Worm (Caenorhabditis elegans) whole organism, L4 larva: ENCODE data around the gene octr-1.

Experiments used
- D1046.2 ChIP-seq: fragments of 200-800 bp; sonication (Bioruptor generic); IDR thresholded peaks from 2 replicates; pipeline ENCODE4 v1.3.6; 2022; ENCODE audit warnings: missing genetic modification characterization, missing compliant biosample characterization
- F26F4.8 ChIP-seq: fragments of 200-800 bp; sonication (Bioruptor generic); conservative IDR thresholded peaks from 2 replicates; pipeline ENCODE4 v1.3.6; 2022; ENCODE audit warnings: missing genetic modification characterization, missing compliant biosample characterization
- T20F7.1 ChIP-seq: fragments of 200-800 bp; sonication (Bioruptor generic); optimal IDR thresholded peaks from 2 replicates; lab custom pipeline; 2018; ENCODE audit warnings: mild to moderate bottlenecking, missing genetic modification characterization, missing compliant biosample characterization
- ZK546.5 ChIP-seq, 2 experiments: sonication (generic microtip); optimal IDR thresholded peaks; 2 replicates each; lab custom pipeline; 2017; ENCODE audit warnings: missing biosample characterization in 2 of 2, missing genetic modification characterization in 2 of 2
- aha-1 ChIP-seq: fragments of 150-350 bp; peaks from one replicate; lab custom pipeline; 2014; ENCODE audit warnings: missing biosample characterization, missing genetic modification characterization
- aly-2 ChIP-seq: sonication (generic microtip); optimal IDR thresholded peaks from 2 replicates; lab custom pipeline; 2018; ENCODE audit warnings: missing biosample characterization, missing genetic modification characterization
- ceh-20 ChIP-seq: fragments of 200-800 bp; sonication (Bioruptor generic); IDR thresholded peaks from 2 replicates; pipeline ENCODE4 v1.3.6; 2022; ENCODE audit warnings: missing genetic modification reagents, missing genetic modification characterization, missing compliant biosample characterization
- ctbp-1 ChIP-seq: fragments of 200-800 bp; sonication (Bioruptor generic); IDR thresholded peaks from 2 replicates; pipeline ENCODE4 v1.3.6; 2022; ENCODE audit warnings: missing genetic modification reagents, missing genetic modification characterization, missing compliant biosample characterization
- daf-12 ChIP-seq: fragments of 150-350 bp; optimal IDR thresholded peaks from 2 replicates; lab custom pipeline; 2014; ENCODE audit warnings: missing biosample characterization, missing genetic modification reagents, missing genetic modification characterization
- daf-16 ChIP-seq, 3 experiments: sonication (generic microtip); optimal IDR thresholded peaks; 2 replicates each; lab custom pipeline; 2016 to 2017; ENCODE audit warnings: missing genetic modification characterization in 3 of 3, missing genetic modification reagents in 3 of 3, mild to moderate bottlenecking in 2 of 3, missing compliant biosample characterization in 2 of 3, missing biosample characterization in 1 of 3, moderate library complexity in 1 of 3
- dmd-6 ChIP-seq: fragments of 200-800 bp; sonication (Bioruptor generic); IDR thresholded peaks from 2 replicates; pipeline ENCODE4 v1.3.6; 2022; ENCODE audit warnings: missing genetic modification reagents, missing genetic modification characterization, missing compliant biosample characterization
- dmd-8 ChIP-seq: fragments of 200-800 bp; sonication (Bioruptor generic); IDR thresholded peaks from 2 replicates; pipeline ENCODE4 v1.3.6; 2022; ENCODE audit warnings: missing genetic modification characterization, missing compliant biosample characterization
- dmd-9 ChIP-seq: fragments of 200-800 bp; sonication (Bioruptor generic); IDR thresholded peaks from 2 replicates; pipeline ENCODE4 v1.3.6; 2022; ENCODE audit warnings: missing genetic modification reagents, missing genetic modification characterization, missing compliant biosample characterization
- dpl-1 ChIP-seq: fragments of 150-350 bp; optimal IDR thresholded peaks from 2 replicates; lab custom pipeline; 2014; ENCODE audit warnings: missing biosample characterization, missing genetic modification reagents, missing genetic modification characterization
- dve-1 ChIP-seq: sonication (generic microtip); optimal IDR thresholded peaks from 2 replicates; lab custom pipeline; 2017; ENCODE audit warnings: antibody characterized with exemption, mild to moderate bottlenecking, missing genetic modification characterization, missing compliant biosample characterization; ENCODE audit not compliant: insufficient read depth
- egl-27 ChIP-seq: sonication (generic microtip); optimal IDR thresholded peaks from 3 replicates; lab custom pipeline; 2017; ENCODE audit warnings: missing biosample characterization, missing genetic modification reagents, missing genetic modification characterization
- fkh-10 ChIP-seq: fragments of 150-350 bp; optimal IDR thresholded peaks from 2 replicates; lab custom pipeline; 2014; ENCODE audit warnings: missing biosample characterization, missing genetic modification reagents, missing genetic modification characterization
- gei-8 ChIP-seq: fragments of 200-800 bp; sonication (Bioruptor generic); optimal IDR thresholded peaks from 2 replicates; lab custom pipeline; 2018; ENCODE audit warnings: mild to moderate bottlenecking, missing genetic modification characterization, missing compliant biosample characterization
- hif-1 ChIP-seq, 2 experiments: sonication (generic microtip); optimal IDR thresholded peaks; 2 replicates each; lab custom pipeline; 2016 to 2017; ENCODE audit warnings: missing compliant biosample characterization in 2 of 2, missing genetic modification characterization in 2 of 2, missing genetic modification reagents in 2 of 2, missing genotype in 2 of 2, mild to moderate bottlenecking in 1 of 2
- hlh-11 ChIP-seq: fragments of 200-800 bp; sonication (Bioruptor generic); optimal IDR thresholded peaks from 2 replicates; lab custom pipeline; 2018; ENCODE audit warnings: mild to moderate bottlenecking, missing genetic modification characterization, missing compliant biosample characterization
- hlh-30 ChIP-seq: sonication (generic microtip); optimal IDR thresholded peaks from 2 replicates; lab custom pipeline; 2017; ENCODE audit warnings: antibody characterized with exemption, mild to moderate bottlenecking, missing genetic modification characterization, missing compliant biosample characterization; ENCODE audit not compliant: insufficient read depth
- hmg-1.1 ChIP-seq: fragments of 200-800 bp; sonication (Bioruptor generic); IDR thresholded peaks from 2 replicates; pipeline ENCODE4 v1.3.6; 2022; ENCODE audit warnings: missing genetic modification reagents, missing genetic modification characterization, missing compliant biosample characterization
- lim-7 ChIP-seq: fragments of 200-800 bp; sonication (Bioruptor generic); IDR thresholded peaks from 2 replicates; pipeline ENCODE4 v1.3.6; 2022; ENCODE audit warnings: missing genetic modification characterization, missing compliant biosample characterization
- lin-13 ChIP-seq: fragments of 150-350 bp; optimal IDR thresholded peaks from 2 replicates; lab custom pipeline; 2014; ENCODE audit warnings: missing biosample characterization, missing genetic modification reagents, missing genetic modification characterization
- lin-38 ChIP-seq: fragments of 200-800 bp; sonication (Bioruptor generic); IDR thresholded peaks from 2 replicates; pipeline ENCODE4 v1.3.6; 2022; ENCODE audit warnings: missing genetic modification reagents, missing genetic modification characterization, missing compliant biosample characterization
- lsy-2 ChIP-seq, 2 experiments: fragments of 150-350 bp in 1 of 2; sonication (generic microtip) in 1 of 2; optimal IDR thresholded peaks; 2 replicates each; lab custom pipeline; 2014 to 2017; ENCODE audit warnings: missing biosample characterization in 2 of 2, missing genetic modification characterization in 2 of 2
- mdl-1 ChIP-seq, 2 experiments: fragments of 150-350 bp in 1 of 2; sonication (generic microtip) in 1 of 2; optimal IDR thresholded peaks; 2 replicates each; lab custom pipeline; 2014 to 2017; ENCODE audit warnings: missing biosample characterization in 2 of 2, missing genetic modification characterization in 2 of 2
- mep-1 ChIP-seq: fragments of 150-350 bp; sonication (generic microtip); optimal IDR thresholded peaks from 3 replicates; lab custom pipeline; 2014; ENCODE audit warnings: missing biosample characterization, missing genetic modification characterization
- mxl-2 ChIP-seq: fragments of 200-800 bp; sonication (Bioruptor generic); conservative IDR thresholded peaks from 2 replicates; pipeline ENCODE4 v1.3.6; 2022; ENCODE audit warnings: missing genetic modification reagents, missing genetic modification characterization, missing compliant biosample characterization
- mxl-3 ChIP-seq: fragments of 200-800 bp; sonication (Bioruptor generic); optimal IDR thresholded peaks from 2 replicates; lab custom pipeline; 2018; ENCODE audit warnings: mild to moderate bottlenecking, missing genetic modification characterization, missing compliant biosample characterization
- nhr-102 ChIP-seq: sonication (generic microtip); optimal IDR thresholded peaks from 2 replicates; lab custom pipeline; 2016; ENCODE audit warnings: mild to moderate bottlenecking, missing genetic modification characterization, moderate library complexity, missing compliant biosample characterization
- nhr-11 ChIP-seq: fragments of 150-350 bp; optimal IDR thresholded peaks from 2 replicates; lab custom pipeline; 2014; ENCODE audit warnings: missing biosample characterization, missing genetic modification characterization
- nhr-25 ChIP-seq: sonication (generic microtip); optimal IDR thresholded peaks from 2 replicates; lab custom pipeline; 2017; ENCODE audit warnings: missing genetic modification characterization, mild to moderate bottlenecking, missing compliant biosample characterization, antibody characterized with exemption, moderate library complexity, borderline replicate concordance; ENCODE audit not compliant: insufficient read depth
- nhr-28 ChIP-seq: fragments of 150-350 bp; optimal IDR thresholded peaks from 2 replicates; lab custom pipeline; 2014; ENCODE audit warnings: missing biosample characterization, missing genetic modification characterization
- nhr-41 ChIP-seq: fragments of 200-800 bp; sonication (Bioruptor generic); IDR thresholded peaks from 2 replicates; pipeline ENCODE4 v1.3.6; 2022; ENCODE audit warnings: missing genetic modification reagents, missing genetic modification characterization, missing compliant biosample characterization
- nhr-48 ChIP-seq: sonication (generic microtip); optimal IDR thresholded peaks from 2 replicates; lab custom pipeline; 2016; ENCODE audit warnings: mild to moderate bottlenecking, missing genetic modification characterization, missing compliant biosample characterization
- nhr-77 ChIP-seq: fragments of 150-350 bp; optimal IDR thresholded peaks from 2 replicates; lab custom pipeline; 2014; ENCODE audit warnings: missing biosample characterization, missing genetic modification characterization
- pqm-1 ChIP-seq: sonication (generic microtip); optimal IDR thresholded peaks from 2 replicates; lab custom pipeline; 2017; ENCODE audit warnings: missing biosample characterization, missing genetic modification characterization
- spr-1 ChIP-seq: sonication (generic microtip); optimal IDR thresholded peaks from 2 replicates; lab custom pipeline; 2016; ENCODE audit warnings: mild to moderate bottlenecking, missing genetic modification characterization, missing compliant biosample characterization
- spr-3 ChIP-seq: fragments of 200-800 bp; sonication (Bioruptor generic); optimal IDR thresholded peaks from 2 replicates; lab custom pipeline; 2018; ENCODE audit warnings: mild to moderate bottlenecking, missing genetic modification characterization, missing compliant biosample characterization
- tag-97 ChIP-seq: fragments of 200-800 bp; sonication (Bioruptor generic); IDR thresholded peaks from 2 replicates; pipeline ENCODE4 v1.3.6; 2022; ENCODE audit warnings: missing genetic modification characterization, missing compliant biosample characterization
- zip-2 ChIP-seq: fragments of 150-350 bp; optimal IDR thresholded peaks from 2 replicates; lab custom pipeline; 2014; ENCODE audit warnings: missing biosample characterization, missing genetic modification characterization

octr-1 gene

ce11 chrX:5611155-5611554 lies at the start of gene octr-1:
Gene octr-1 (minus strand): TSS chrX:5611255.
- no peak for TF ChIP-seq zip-2 (tag; lab: Kevin White, UChicago)
- TF ChIP-seq F26F4.8 (GFP tag; lab: Robert Waterston, UW): no peak
- no peak for TF ChIP-seq dmd-8 (GFP tag; lab: Robert Waterston, UW)
- TF ChIP-seq egl-27 (tag; lab: Kevin White, UChicago): no peak
- no peak for TF ChIP-seq dpl-1 (GFP tag; lab: Kevin White, UChicago)
- no peak for TF ChIP-seq T20F7.1 (GFP tag; lab: Kevin White, UChicago)
- TF ChIP-seq D1046.2 (GFP tag; lab: Robert Waterston, UW): no peak
- no peak for TF ChIP-seq dmd-6 (GFP tag; lab: Robert Waterston, UW)
- TF ChIP-seq spr-1 (tag; lab: Kevin White, UChicago): no peak
- TF ChIP-seq nhr-102 (tag; lab: Kevin White, UChicago): no peak

ce11 chrX:5659614-5660013 lies 48.6 kb upstream of the octr-1 start, which contains the start of gene T22B7.22:
Gene T22B7.22 (plus strand): TSS chrX:5659967.
- TF ChIP-seq nhr-25 (tag; lab: Kevin White, UChicago): peak; percentile 25
- peak; percentile 44 for TF ChIP-seq nhr-28
- TF ChIP-seq hlh-30: peak; percentile 43
- TF ChIP-seq ctbp-1 (GFP tag; lab: Robert Waterston, UW): no peak
- TF ChIP-seq lin-38: no peak
- TF ChIP-seq mep-1 (tag; lab: Kevin White, UChicago): peak; percentile 40
- peak; percentile 17 for TF ChIP-seq aha-1 (tag; lab: Kevin White, UChicago)
- peak; percentile 23 for TF ChIP-seq mxl-3 (GFP tag; lab: Kevin White, UChicago)
- TF ChIP-seq, all 104 proteins: peak for 6

- TF ChIP-seq aha-1 (tag; lab: Kevin White, UChicago) (peak; percentile 68), F26F4.8 (GFP tag; lab: Robert Waterston, UW) (no peak)
These were observed 44.5 kb upstream of the octr-1 start for ce11 chrX:5655601-5656000.

ce11 chrX:5653813-5654212 lies 42.8 kb upstream of the octr-1 start, which contains the start of gene T22B7.7:
Gene T22B7.7 (minus strand): TSS chrX:5654074.
- peak; percentile 80 for TF ChIP-seq hlh-30
- TF ChIP-seq daf-16 (GFP tag; optimal IDR thresholded peaks at IDR 0.05; lab: Kevin White, UChicago): peak in 1 of 2 experiments; percentile 97
- TF ChIP-seq daf-16 (tag; optimal IDR thresholded peaks at IDR 0.05; lab: Kevin White, UChicago): peak; percentile 83
- no peak for TF ChIP-seq ceh-20 (GFP tag; lab: Robert Waterston, UW)
- no peak for TF ChIP-seq tag-97 (GFP tag; lab: Robert Waterston, UW)
- peak in 1 of 2 experiments; percentile 81 for TF ChIP-seq mdl-1 (tag; optimal IDR thresholded peaks at IDR 0.05; lab: Kevin White, UChicago)
- TF ChIP-seq nhr-48 (tag; lab: Kevin White, UChicago): peak; percentile 79
- TF ChIP-seq hlh-11 (tag; lab: Kevin White, UChicago): peak; percentile 92
- TF ChIP-seq daf-12 (tag; lab: Kevin White, UChicago): no peak
- TF ChIP-seq aly-2 (tag; lab: Kevin White, UChicago): no peak
- TF ChIP-seq nhr-77: peak; percentile 3
- peak; percentile 82 for TF ChIP-seq aha-1 (tag; lab: Kevin White, UChicago)
- TF ChIP-seq lim-7 (GFP tag; lab: Robert Waterston, UW): no peak
- TF ChIP-seq hmg-1.1: peak; percentile 35; the same call in 1 of the 2 replicates
- TF ChIP-seq F26F4.8 (GFP tag; lab: Robert Waterston, UW): no peak
- peak; percentile 92 for TF ChIP-seq mxl-2
- TF ChIP-seq mxl-3 (GFP tag; lab: Kevin White, UChicago): peak; percentile 70
- peak in 1 of 2 experiments; percentile 57 for TF ChIP-seq hif-1 (tag; optimal IDR thresholded peaks at IDR 0.05; lab: Kevin White, UChicago)
- no peak for TF ChIP-seq spr-3
- peak; percentile 96 for TF ChIP-seq dmd-6 (GFP tag; lab: Robert Waterston, UW)
- TF ChIP-seq nhr-11 (tag; lab: Kevin White, UChicago): peak; percentile 31
- no peak for TF ChIP-seq fkh-10 (GFP tag; lab: Kevin White, UChicago)
- TF ChIP-seq nhr-41 (GFP tag; lab: Robert Waterston, UW): no peak
- peak; percentile 43 for TF ChIP-seq gei-8 (GFP tag; lab: Kevin White, UChicago)
- peak; percentile 78 for TF ChIP-seq nhr-28
- peak; percentile 0 for TF ChIP-seq lin-13 (GFP tag; lab: Kevin White, UChicago)
- TF ChIP-seq ZK546.5 (tag; optimal IDR thresholded peaks at IDR 0.05; lab: Kevin White, UChicago): no peak
- no peak for TF ChIP-seq dmd-9
- TF ChIP-seq lsy-2 (tag; optimal IDR thresholded peaks at IDR 0.05; lab: Kevin White, UChicago): no peak
- peak; percentile 64 for TF ChIP-seq dve-1 (tag; lab: Kevin White, UChicago)
- TF ChIP-seq pqm-1 (tag; lab: Kevin White, UChicago): peak; percentile 42
